Worm (Caenorhabditis elegans) whole organism, mixed stage, embryonic: ENCODE measurements around the gene F10E9.12.

Source experiments
- drap-1 ChIP-seq: fragments of 200-800 bp; sonication (Bioruptor generic); optimal IDR thresholded peaks from 3 replicates; lab custom pipeline; 2018; ENCODE audit warnings: mild to moderate bottlenecking, missing genetic modification characterization, missing compliant biosample characterization
- pha-4 ChIP-seq: fragments of 150-350 bp; optimal IDR thresholded peaks from 2 replicates; lab custom pipeline; 2018; ENCODE audit warnings: missing biosample characterization, missing genetic modification reagents, missing genetic modification characterization
- sptf-1 ChIP-seq: sonication (generic microtip); optimal IDR thresholded peaks from 2 replicates; lab custom pipeline; 2017; ENCODE audit warnings: mild to moderate bottlenecking, missing genetic modification characterization, moderate library complexity, missing compliant biosample characterization
- unc-39 ChIP-seq: fragments of 150-350 bp; optimal IDR thresholded peaks from 2 replicates; lab custom pipeline; 2014; ENCODE audit warnings: missing biosample characterization, missing genetic modification characterization

DNA sequence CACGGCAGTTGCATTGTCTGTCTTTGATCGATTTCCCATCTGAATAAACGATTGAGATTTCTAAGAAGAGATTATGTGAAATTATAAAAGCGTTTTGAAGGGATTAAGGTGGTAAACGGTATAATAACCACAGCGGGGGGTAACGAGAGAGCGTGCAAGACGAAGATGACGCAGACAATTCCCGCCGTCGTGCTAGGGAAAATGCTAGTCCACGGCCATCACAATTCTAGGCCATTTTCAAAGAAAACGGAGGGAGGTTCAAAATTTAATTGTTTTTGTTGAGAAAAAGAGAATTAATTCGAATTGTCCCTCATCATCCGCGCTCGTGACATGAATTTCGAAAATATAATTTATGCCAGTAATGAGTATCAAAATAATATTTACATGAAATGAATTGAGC is 5.2 kb upstream of the F10E9.12 start, which contains the start of gene F10E9.11:
- TF ChIP-seq drap-1 (GFP tag; lab: Kevin White, UChicago) = peak; percentile 21
- peak; percentile 21 for TF ChIP-seq pha-4
- no peak for TF ChIP-seq unc-39 (tag; lab: Kevin White, UChicago)
- peak; percentile 69 for TF ChIP-seq sptf-1 (tag; lab: Kevin White, UChicago)
